Worm (Caenorhabditis elegans) whole organism, L4/young adult: Measurements from ENCODE around the gene F54D12.9.

Experiments used
- dao-5 ChIP-seq: sonication (generic microtip); optimal IDR thresholded peaks from 2 replicates; lab custom pipeline; 2016; ENCODE audit warnings: missing genotype, missing genetic modification characterization, moderate library complexity, missing compliant biosample characterization
- him-1 ChIP-seq: sonication (generic microtip); optimal IDR thresholded peaks from 2 replicates; lab custom pipeline; 2016; ENCODE audit warnings: missing genotype, missing genetic modification reagents, missing genetic modification characterization, missing compliant biosample characterization

DNA sequence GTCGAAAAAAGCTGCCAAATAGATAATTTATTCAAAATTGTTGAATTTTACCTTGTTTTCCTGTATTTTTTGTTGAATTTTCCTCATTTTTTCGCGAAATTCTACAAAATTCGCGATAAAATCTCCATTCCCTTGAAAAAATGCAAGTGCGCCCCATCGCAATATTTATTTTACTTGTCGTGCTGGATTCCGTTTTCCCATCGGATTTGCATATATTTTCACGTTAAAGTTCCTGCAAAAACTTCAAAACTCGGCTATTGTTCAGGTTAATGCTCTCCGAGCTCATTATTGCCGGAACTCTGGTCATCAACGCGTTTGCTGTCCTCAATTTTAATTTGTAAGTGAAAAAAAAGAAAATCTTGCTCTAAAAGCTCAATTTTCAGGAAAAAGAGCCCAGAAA lies 21.5 kb upstream of the F54D12.9 start, which contains the start of the genes Y51H7C.41 and cogc-4:
- TF ChIP-seq him-1 (tag; lab: Kevin White, UChicago) (no peak), dao-5 (tag; lab: Kevin White, UChicago) (no peak)
